Fruit fly (Drosophila melanogaster): ENCODE results near the gene CG10466.

Gene CG10466

DNA sequence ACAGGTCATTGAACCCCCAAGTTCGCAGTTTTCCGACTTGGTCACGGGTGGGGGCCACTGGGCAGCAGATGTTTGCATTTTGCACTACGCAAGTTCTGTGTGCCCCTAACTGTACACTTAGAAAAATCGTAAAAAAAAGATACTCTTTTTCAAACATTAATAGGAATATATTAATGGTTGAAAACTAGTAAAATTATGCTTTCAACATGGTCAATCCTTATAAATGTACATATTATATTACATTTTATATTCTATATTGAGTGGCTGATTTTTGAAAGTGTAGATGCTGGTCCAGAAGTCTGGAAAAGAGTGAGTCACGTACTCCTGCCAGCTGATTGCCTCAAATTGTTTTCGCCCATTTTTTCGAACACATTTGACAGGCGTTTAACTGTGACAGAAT lies 8.8 kb downstream of the CG10466 start (continued):
- no peak for TF ChIP-seq ato (GFP tag; IDR thresholded peaks at IDR 0.05; ENCODE audit: partially characterized antibody)
- TF ChIP-seq CG12155 (GFP tag; optimal IDR thresholded peaks at IDR 0.05) = no peak
- TF ChIP-seq nmo (GFP tag; optimal IDR thresholded peaks at IDR 0.05) = peak; percentile 12
- no peak for TF ChIP-seq CG3847 (GFP tag; IDR thresholded peaks at IDR 0.05)
- no peak for TF ChIP-seq cg (GFP tag; optimal IDR thresholded peaks at IDR 0.05)
- TF ChIP-seq CG6683 (GFP tag; optimal IDR thresholded peaks at IDR 0.05) = no peak
- TF ChIP-seq CG17612 (GFP tag; IDR thresholded peaks at IDR 0.05) = no peak
- no peak for TF ChIP-seq CG9817 (tag; optimal IDR thresholded peaks at IDR 0.05)
- TF ChIP-seq Fer3 (tag; optimal IDR thresholded peaks at IDR 0.05) = peak; percentile 7
- TF ChIP-seq Atf3 (GFP tag; optimal IDR thresholded peaks at IDR 0.05) = no peak
- TF ChIP-seq CG1832 (GFP tag; optimal IDR thresholded peaks at IDR 0.05) = no peak
- no peak for TF ChIP-seq Eip74EF (GFP tag; optimal IDR thresholded peaks at IDR 0.05)
- no peak for TF ChIP-seq kay (GFP tag; optimal IDR thresholded peaks at IDR 0.05)
- TF ChIP-seq dpn (GFP tag; optimal IDR thresholded peaks at IDR 0.05) = peak in 1 of 2 experiments; percentile 19
- TF ChIP-seq Ssrp (tag; optimal IDR thresholded peaks at IDR 0.05) = peak; percentile 21
- no peak for TF ChIP-seq CG6854 (GFP tag; optimal IDR thresholded peaks at IDR 0.05)
- peak; percentile 47 for TF ChIP-seq CG18599 (GFP tag; optimal IDR thresholded peaks at IDR 0.05)
- TF ChIP-seq CG43689 (GFP tag; IDR thresholded peaks at IDR 0.05) = no peak
- TF ChIP-seq Fer2 (tag; optimal IDR thresholded peaks at IDR 0.05) = no peak
- TF ChIP-seq Awh (GFP tag; IDR thresholded peaks at IDR 0.05) = peak; percentile 24; the same call in 1 of the 2 replicates
- no peak for TF ChIP-seq fu2 (GFP tag; optimal IDR thresholded peaks at IDR 0.05)
- no peak for TF ChIP-seq hb (GFP tag; IDR thresholded peaks at IDR 0.05; ENCODE audit: partially characterized antibody)
- peak; percentile 9 for TF ChIP-seq scrt (GFP tag; optimal IDR thresholded peaks at IDR 0.05)
- TF ChIP-seq Hey (tag; optimal IDR thresholded peaks at IDR 0.05) = no peak
- TF ChIP-seq Jarid2 (GFP tag; optimal IDR thresholded peaks at IDR 0.05) = no peak
- no peak for TF ChIP-seq CG6175 (GFP tag; IDR thresholded peaks at IDR 0.05)
- TF ChIP-seq trh (GFP tag; optimal IDR thresholded peaks at IDR 0.05) = no peak
- TF ChIP-seq CG1024 (GFP tag; IDR thresholded peaks at IDR 0.05) = no peak
- no peak for TF ChIP-seq so (GFP tag; IDR thresholded peaks at IDR 0.05)
- peak; percentile 11 for TF ChIP-seq CG18262 (tag; optimal IDR thresholded peaks at IDR 0.05)
- no peak for TF ChIP-seq CHES-1-like (GFP tag; optimal IDR thresholded peaks at IDR 0.05)
- no peak for TF ChIP-seq Six4 (GFP tag; optimal IDR thresholded peaks at IDR 0.05)
- no peak for TF ChIP-seq CG1529 (GFP tag; optimal IDR thresholded peaks at IDR 0.05)
- TF ChIP-seq Ets65A (GFP tag) = no peak
- TF ChIP-seq exex (tag; optimal IDR thresholded peaks at IDR 0.05) = no peak
- TF ChIP-seq otp (GFP tag; IDR thresholded peaks at IDR 0.05) = no peak
- no peak for TF ChIP-seq jing (GFP tag; optimal IDR thresholded peaks at IDR 0.05)
- TF ChIP-seq CTCF (GFP tag; optimal IDR thresholded peaks at IDR 0.05) = no peak
- no peak for TF ChIP-seq lbe (GFP tag; optimal IDR thresholded peaks at IDR 0.05)
- TF ChIP-seq CG7556 (GFP tag; optimal IDR thresholded peaks at IDR 0.05) = peak; percentile 41
- TF ChIP-seq Hand (GFP tag; optimal IDR thresholded peaks at IDR 0.05) = peak; percentile 21
- TF ChIP-seq CG7928 (GFP tag; optimal IDR thresholded peaks at IDR 0.05) = no peak
- TF ChIP-seq CG11695 (GFP tag; IDR thresholded peaks at IDR 0.05) = 0 out of 3 replicates have a peak, but pooled peaks have one; percentile 20
- no peak for TF ChIP-seq CG6765 (GFP tag; optimal IDR thresholded peaks at IDR 0.05)
- no peak for TF ChIP-seq caup (GFP tag; optimal IDR thresholded peaks at IDR 0.05; ENCODE audit: severe bottlenecking)
- TF ChIP-seq CG8924 (tag; optimal IDR thresholded peaks at IDR 0.05) = peak; percentile 26
- no peak for TF ChIP-seq CG12299 (tag; optimal IDR thresholded peaks at IDR 0.05)
- no peak for TF ChIP-seq CG1647 (GFP tag; optimal IDR thresholded peaks at IDR 0.05)
- TF ChIP-seq slou (GFP tag; optimal IDR thresholded peaks at IDR 0.05) = no peak
- TF ChIP-seq tup (GFP tag; optimal IDR thresholded peaks at IDR 0.05) = no peak
- TF ChIP-seq CG15011 (GFP tag; optimal IDR thresholded peaks at IDR 0.05) = no peak
